Worm (Caenorhabditis elegans) whole organism, L4/young adult: ENCODE results near the gene C32B5.18.
"Not testable (repeated sequence)": the region's sequence is repeated elsewhere in the genome, so short reads cannot be mapped to it uniquely, and the experiment has no call there.

Source experiments
- W03F9.2 ChIP-seq: fragments of 150-350 bp; optimal IDR thresholded peaks from 2 replicates; lab custom pipeline; 2014; ENCODE audit warnings: missing biosample characterization, missing genetic modification characterization
- dao-5 ChIP-seq: sonication (generic microtip); optimal IDR thresholded peaks from 2 replicates; lab custom pipeline; 2016; ENCODE audit warnings: missing genotype, missing genetic modification characterization, moderate library complexity, missing compliant biosample characterization
- him-1 ChIP-seq: sonication (generic microtip); optimal IDR thresholded peaks from 2 replicates; lab custom pipeline; 2016; ENCODE audit warnings: missing genotype, missing genetic modification reagents, missing genetic modification characterization, missing compliant biosample characterization

C32B5.18 gene

ce11 chrII:960218-960617, at the start of gene C32B5.18, which contains the start of gene C32B5.7:
Gene C32B5.18, plus strand, starts transcription at chrII:960518.
Gene C32B5.7, plus strand, starts transcription at chrII:960528.
- TF ChIP-seq dao-5 (tag; lab: Kevin White, UChicago) (no peak), him-1 (tag; lab: Kevin White, UChicago) (no peak), W03F9.2 (tag; lab: Kevin White, UChicago) (no peak)

- no peak for TF ChIP-seq dao-5 (tag; lab: Kevin White, UChicago)
- no peak for TF ChIP-seq him-1 (tag; lab: Kevin White, UChicago)
- TF ChIP-seq W03F9.2 (tag; lab: Kevin White, UChicago) = no peak
Observed at ce11 chrII:911680-912079, 48.6 kb upstream of the C32B5.18 start, which contains the start of gene fbxc-31. Gene fbxc-31, plus strand, starts transcription at chrII:911980.

- no peak for TF ChIP-seq W03F9.2 (tag; lab: Kevin White, UChicago)
- no peak for TF ChIP-seq him-1 (tag; lab: Kevin White, UChicago)
- TF ChIP-seq dao-5 (tag; lab: Kevin White, UChicago) = no peak
Observed at ce11 chrII:913222-913722, 47.0 kb upstream of the C32B5.18 start, which contains the start of gene fbxc-33. Gene fbxc-33, plus strand, starts transcription at chrII:913672.

- no peak for TF ChIP-seq him-1 (tag; lab: Kevin White, UChicago)
Observed at ce11 chrII:915206-915605, 45.1 kb upstream of the C32B5.18 start.

ce11 chrII:915780-916179, 44.5 kb upstream of the C32B5.18 start, which contains the start of gene fbxc-29:
Gene fbxc-29, plus strand, starts transcription at chrII:916080.
- TF ChIP-seq W03F9.2 (tag; lab: Kevin White, UChicago) (no peak), him-1 (tag; lab: Kevin White, UChicago) (no peak), dao-5 (tag; lab: Kevin White, UChicago) (no peak)

ce11 chrII:917324-917723, 43.0 kb upstream of the C32B5.18 start, which contains the start of gene fbxc-30:
Gene fbxc-30, plus strand, starts transcription at chrII:917624.
- no peak for TF ChIP-seq him-1 (tag; lab: Kevin White, UChicago)
- no peak for TF ChIP-seq dao-5 (tag; lab: Kevin White, UChicago)
- no peak for TF ChIP-seq W03F9.2 (tag; lab: Kevin White, UChicago)

- TF ChIP-seq dao-5 (tag; lab: Kevin White, UChicago) = no peak
- TF ChIP-seq W03F9.2 (tag; lab: Kevin White, UChicago) = no peak
- no peak for TF ChIP-seq him-1 (tag; lab: Kevin White, UChicago)
Observed at ce11 chrII:920326-920725, 40.0 kb upstream of the C32B5.18 start.

ce11 chrII:922778-923177, 37.5 kb upstream of the C32B5.18 start:
- TF ChIP-seq him-1 (tag; lab: Kevin White, UChicago) (no peak), dao-5 (tag; lab: Kevin White, UChicago) (no peak), W03F9.2 (tag; lab: Kevin White, UChicago) (no peak)

ce11 chrII:923521-923920, 36.8 kb upstream of the C32B5.18 start, which contains the start of gene fbxc-28:
Gene fbxc-28, plus strand, starts transcription at chrII:923821.
- TF ChIP-seq him-1 (tag; lab: Kevin White, UChicago) = no peak
- TF ChIP-seq W03F9.2 (tag; lab: Kevin White, UChicago) = no peak
- TF ChIP-seq dao-5 (tag; lab: Kevin White, UChicago) = no peak

ce11 chrII:927331-927730, 33.0 kb upstream of the C32B5.18 start, which contains the start of gene R07C3.13:
Gene R07C3.13, minus strand, starts transcription at chrII:927431.
- TF ChIP-seq W03F9.2 (tag; lab: Kevin White, UChicago) = no peak
- no peak for TF ChIP-seq him-1 (tag; lab: Kevin White, UChicago)
- TF ChIP-seq dao-5 (tag; lab: Kevin White, UChicago) = no peak

- TF ChIP-seq dao-5, him-1, W03F9.2 (tag; lab: Kevin White, UChicago): not testable (repeated sequence)
Observed at ce11 chrII:930871-931270, 29.4 kb upstream of the C32B5.18 start, which contains the start of gene fbxc-34. Gene fbxc-34, plus strand, starts transcription at chrII:931171.

ce11 chrII:932718-933117, 27.6 kb upstream of the C32B5.18 start, which contains the start of gene acs-15:
Gene acs-15, plus strand, starts transcription at chrII:933018.
- TF ChIP-seq W03F9.2 (tag; lab: Kevin White, UChicago) (no peak), dao-5 (tag; lab: Kevin White, UChicago) (no peak), him-1 (tag; lab: Kevin White, UChicago) (no peak)

- TF ChIP-seq him-1 (tag; lab: Kevin White, UChicago) = no peak
- TF ChIP-seq dao-5 (tag; lab: Kevin White, UChicago) = no peak
- TF ChIP-seq W03F9.2 (tag; lab: Kevin White, UChicago) = no peak
Observed at ce11 chrII:937265-937664, 23.1 kb upstream of the C32B5.18 start.

ce11 chrII:938549-938948, 21.8 kb upstream of the C32B5.18 start, which contains the start of gene R07C3.3:
Gene R07C3.3, plus strand, starts transcription at chrII:938849.
- no peak for TF ChIP-seq dao-5 (tag; lab: Kevin White, UChicago)
- no peak for TF ChIP-seq W03F9.2 (tag; lab: Kevin White, UChicago)
- TF ChIP-seq him-1 (tag; lab: Kevin White, UChicago) = no peak
